Fruit fly (Drosophila melanogaster): ENCODE data around the gene CG43074.

The CG43074 gene

DNA sequence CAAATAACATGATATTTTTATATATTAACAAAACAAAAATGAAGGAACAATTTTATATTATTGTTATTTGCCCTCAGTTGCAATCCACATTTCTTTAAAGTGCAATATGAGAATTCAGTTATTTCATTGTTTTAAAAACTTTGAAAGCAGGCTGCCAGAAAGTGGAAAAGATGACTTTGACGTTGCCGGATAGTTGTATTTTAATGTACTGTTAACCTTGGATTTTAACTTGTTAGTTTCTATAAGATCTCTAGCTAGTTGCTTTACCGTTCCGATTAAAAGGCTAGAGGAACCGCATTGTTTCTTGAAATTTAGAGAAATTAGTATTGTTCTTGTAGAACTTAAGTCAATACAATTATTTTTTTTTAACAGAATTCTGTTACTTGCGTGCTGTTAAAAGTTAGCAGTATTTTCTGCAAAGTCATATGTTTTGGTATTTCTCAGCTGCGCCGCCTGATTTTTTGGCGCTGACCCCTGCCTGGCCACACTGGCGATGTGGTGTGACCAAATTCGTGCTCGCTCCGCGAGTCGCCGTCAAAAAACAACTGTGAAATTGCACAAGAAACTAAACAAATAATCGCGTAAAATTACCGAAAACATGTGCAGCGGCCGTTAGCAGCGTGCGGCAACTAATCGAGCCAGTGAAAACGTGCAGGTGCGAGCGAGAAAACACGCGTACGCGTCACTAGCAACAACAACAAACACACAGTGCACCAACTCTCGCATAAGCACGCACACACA lies 31.0 kb upstream of the CG43074 start, which contains the start of gene Eip63E (continued):
- no peak for TF ChIP-seq CG4282 (GFP tag; optimal IDR thresholded peaks at IDR 0.05)
- TF ChIP-seq MTF-1 (GFP tag; optimal IDR thresholded peaks at IDR 0.05; ENCODE audit: borderline replicate concordance), result peak; percentile 10
- no peak for TF ChIP-seq crol (GFP tag; IDR thresholded peaks at IDR 0.05)
- no peak for TF ChIP-seq slbo (GFP tag; IDR thresholded peaks at IDR 0.05)
- no peak for TF ChIP-seq CG16863 (GFP tag; optimal IDR thresholded peaks at IDR 0.05)
- no peak for TF ChIP-seq Mes4 (GFP tag; optimal IDR thresholded peaks at IDR 0.05)
- no peak for TF ChIP-seq CG4707 (GFP tag; optimal IDR thresholded peaks at IDR 0.05)
- no peak for TF ChIP-seq tio (GFP tag; optimal IDR thresholded peaks at IDR 0.05)
- no peak for TF ChIP-seq Dip2 (GFP tag; IDR thresholded peaks at IDR 0.05)
- TF ChIP-seq hbn (GFP tag; IDR thresholded peaks at IDR 0.05; ENCODE audit: partially characterized antibody), result peak; percentile 30; the same call in 1 of the 2 replicates
- no peak for TF ChIP-seq Fer3 (tag; optimal IDR thresholded peaks at IDR 0.05)
- TF ChIP-seq CG10959 (GFP tag; IDR thresholded peaks at IDR 0.05), result no peak
- peak; percentile 73 for TF ChIP-seq sens (GFP tag)
- peak; percentile 23 for TF ChIP-seq CoRest (tag; optimal IDR thresholded peaks at IDR 0.05)
- no peak; the same call in 2 of the 3 replicates for TF ChIP-seq dysf (GFP tag; IDR thresholded peaks at IDR 0.05)
- no peak for TF ChIP-seq Ptx1 (GFP tag; IDR thresholded peaks at IDR 0.05)
- no peak for TF ChIP-seq CG31365 (tag; optimal IDR thresholded peaks at IDR 0.05)
- no peak for TF ChIP-seq sob (GFP tag; IDR thresholded peaks at IDR 0.05)
- no peak for TF ChIP-seq CG17612 (GFP tag; IDR thresholded peaks at IDR 0.05)
- no peak for TF ChIP-seq tin (GFP tag; optimal IDR thresholded peaks at IDR 0.05)
- no peak for TF ChIP-seq insv (GFP tag; optimal IDR thresholded peaks at IDR 0.05)
- no peak for TF ChIP-seq kah (GFP tag; optimal IDR thresholded peaks at IDR 0.05)
- no peak for TF ChIP-seq HmgZ (tag; optimal IDR thresholded peaks at IDR 0.05)
- no peak for TF ChIP-seq CG18262 (tag; optimal IDR thresholded peaks at IDR 0.05)
- 0 out of 2 replicates have a peak, but pooled peaks have one; percentile 15 for TF ChIP-seq CG43689 (GFP tag; IDR thresholded peaks at IDR 0.05)
- no peak; the same call in 2 of the 3 replicates for TF ChIP-seq Dbx (GFP tag; IDR thresholded peaks at IDR 0.05)
- no peak for TF ChIP-seq CG3065 (GFP tag; optimal IDR thresholded peaks at IDR 0.05)
- no peak for TF ChIP-seq CG5180 (GFP tag; optimal IDR thresholded peaks at IDR 0.05)
- no peak for TF ChIP-seq NC2α (GFP tag; optimal IDR thresholded peaks at IDR 0.05)
- no peak for TF ChIP-seq Dek (tag; optimal IDR thresholded peaks at IDR 0.05)
- no peak for TF ChIP-seq phol (tag; optimal IDR thresholded peaks at IDR 0.05)
- TF ChIP-seq CG12071 (GFP tag; optimal IDR thresholded peaks at IDR 0.05), result peak; percentile 38
- no peak for TF ChIP-seq dmrt11E (tag; optimal IDR thresholded peaks at IDR 0.05)
- TF ChIP-seq Oli (tag; optimal IDR thresholded peaks at IDR 0.05), result no peak
- no peak for TF ChIP-seq yki (optimal IDR thresholded peaks at IDR 0.05)
- TF ChIP-seq ind (GFP tag; optimal IDR thresholded peaks at IDR 0.05), result no peak
- no peak for TF ChIP-seq CG12942 (GFP tag; optimal IDR thresholded peaks at IDR 0.05)
- no peak for TF ChIP-seq CG7963 (GFP tag; IDR thresholded peaks at IDR 0.05; ENCODE audit: partially characterized antibody)
- TF ChIP-seq grn (GFP tag; optimal IDR thresholded peaks at IDR 0.05), result no peak
- no peak for TF ChIP-seq pum (GFP tag; optimal IDR thresholded peaks at IDR 0.05)
- TF ChIP-seq dmrt99B (tag; optimal IDR thresholded peaks at IDR 0.05), result no peak
- peak; percentile 6; the same call in 1 of the 2 replicates for TF ChIP-seq stc (GFP tag; IDR thresholded peaks at IDR 0.05)
- peak; percentile 52 for TF ChIP-seq abd-A (tag; optimal IDR thresholded peaks at IDR 0.05)
- peak; percentile 50; the same call in 2 of the 3 replicates for TF ChIP-seq CG17361 (GFP tag; IDR thresholded peaks at IDR 0.05)
- no peak for TF ChIP-seq hth (optimal IDR thresholded peaks at IDR 0.05)
- peak; percentile 55 for TF ChIP-seq CG17829 (tag; optimal IDR thresholded peaks at IDR 0.05)
- no peak for TF ChIP-seq Six4 (GFP tag; optimal IDR thresholded peaks at IDR 0.05)
- TF ChIP-seq CG6765 (GFP tag; optimal IDR thresholded peaks at IDR 0.05), result peak; percentile 7
- TF ChIP-seq CG5245 (GFP tag; optimal IDR thresholded peaks at IDR 0.05), result no peak
- TF ChIP-seq ATbp (GFP tag; optimal IDR thresholded peaks at IDR 0.05), result no peak
- TF ChIP-seq bcd (GFP tag; optimal IDR thresholded peaks at IDR 0.05), result no peak
